Worm (Caenorhabditis elegans): ENCODE data around the gene C16D9.1.
A peak's percentile ranks its signal among the peaks of the same experiment; 100 is the strongest.

Gene C16D9.1

ce11 chrV:8300935-8301535 is 41.9 kb downstream of the C16D9.1 start, which contains the start of gene W02D7.6 (continued):
- TF ChIP-seq Y95B8A.8 (GFP tag; IDR thresholded peaks at IDR 0.05) (0 out of 2 replicates have a peak, but pooled peaks have one; percentile 12), ztf-25 (GFP tag; IDR thresholded peaks at IDR 0.05) (no peak), ZK185.1 (tag; optimal IDR thresholded peaks at IDR 0.05; ENCODE audit: poor library complexity, severe bottlenecking) (peak; percentile 1), chd-7 (tag; optimal IDR thresholded peaks at IDR 0.05) (no peak), tbx-9 (tag; optimal IDR thresholded peaks at IDR 0.05; ENCODE audit: borderline replicate concordance) (no peak), madf-3 (GFP tag; IDR thresholded peaks at IDR 0.05) (peak; percentile 67; the same call in 1 of the 2 replicates), pbrm-1 (GFP tag; IDR thresholded peaks at IDR 0.05) (peak; percentile 53; the same call in 1 of the 2 replicates), T26A5.8 (tag; optimal IDR thresholded peaks at IDR 0.05) (no peak)

ce11 chrV:8302522-8302921 is 43.4 kb downstream of the C16D9.1 start, which contains the start of gene sel-9:
Gene sel-9, minus strand, starts transcription at chrV:8302580.
- TF ChIP-seq let-607 (tag; optimal IDR thresholded peaks at IDR 0.05) (peak in 1 of 2 experiments; percentile 70), lin-54 (GFP tag; optimal IDR thresholded peaks at IDR 0.05) (peak; percentile 54), snpc-4 (GFP tag; optimal IDR thresholded peaks at IDR 0.05) (no peak), snpc-4 (tag; optimal IDR thresholded peaks at IDR 0.05) (peak in 1 of 4 experiments; percentile 11), sdz-38 (tag; optimal IDR thresholded peaks at IDR 0.05) (no peak), efl-1 (GFP tag; optimal IDR thresholded peaks at IDR 0.05) (peak; percentile 35), cebp-1 (GFP tag; IDR thresholded peaks at IDR 0.05) (no peak), cebp-1 (tag; optimal IDR thresholded peaks at IDR 0.05) (peak; percentile 33), dpl-1 (GFP tag; optimal IDR thresholded peaks at IDR 0.05) (peak; percentile 50), attf-3 (GFP tag; conservative IDR thresholded peaks at IDR 0.05) (peak; percentile 95), mel-28 (tag; optimal IDR thresholded peaks at IDR 0.05; ENCODE audit: borderline replicate concordance) (no peak)

- TF ChIP-seq ceh-27 (GFP tag; optimal IDR thresholded peaks at IDR 0.05) (no peak), F23B12.7 (tag; optimal IDR thresholded peaks at IDR 0.05; ENCODE audit: insufficient read depth) (no peak), F57A8.1 (GFP tag; optimal IDR thresholded peaks at IDR 0.05) (no peak), ceh-91 (GFP tag; IDR thresholded peaks at IDR 0.05) (no peak), let-526 (GFP tag; IDR thresholded peaks at IDR 0.05) (no peak), hlh-12 (tag; optimal IDR thresholded peaks at IDR 0.05) (no peak), B0035.1 (tag; optimal IDR thresholded peaks at IDR 0.05) (no peak), B0261.1 (tag; optimal IDR thresholded peaks at IDR 0.05) (no peak), rec-8 (tag; optimal IDR thresholded peaks at IDR 0.05) (no peak), F52B5.7 (tag; optimal IDR thresholded peaks at IDR 0.05) (no peak), ceh-100 (GFP tag; IDR thresholded peaks at IDR 0.05) (no peak), madf-3 (GFP tag; IDR thresholded peaks at IDR 0.05) (no peak), unc-130 (GFP tag; optimal IDR thresholded peaks at IDR 0.05) (no peak), dpl-1 (GFP tag; optimal IDR thresholded peaks at IDR 0.05) (no peak), mes-4 (tag; optimal IDR thresholded peaks at IDR 0.05) (no peak), him-1 (tag; optimal IDR thresholded peaks at IDR 0.05) (no peak), ceh-79 (tag; optimal IDR thresholded peaks at IDR 0.05) (no peak), Y79H2A.3 (GFP tag; conservative IDR thresholded peaks at IDR 0.05) (no peak), attf-5 (GFP tag; optimal IDR thresholded peaks at IDR 0.05) (no peak), lsl-1 (GFP tag; optimal IDR thresholded peaks at IDR 0.05) (no peak)
These were observed 45.5 kb downstream of the C16D9.1 start, which contains the start of gene W02D7.11 for ce11 chrV:8304461-8305195. Gene W02D7.11, minus strand, starts transcription at chrV:8304511.
